Fruit fly (Drosophila melanogaster): ENCODE results near the gene Mst84Dc.
A peak's percentile ranks its signal among the peaks of the same experiment; 100 is the strongest.

DNA sequence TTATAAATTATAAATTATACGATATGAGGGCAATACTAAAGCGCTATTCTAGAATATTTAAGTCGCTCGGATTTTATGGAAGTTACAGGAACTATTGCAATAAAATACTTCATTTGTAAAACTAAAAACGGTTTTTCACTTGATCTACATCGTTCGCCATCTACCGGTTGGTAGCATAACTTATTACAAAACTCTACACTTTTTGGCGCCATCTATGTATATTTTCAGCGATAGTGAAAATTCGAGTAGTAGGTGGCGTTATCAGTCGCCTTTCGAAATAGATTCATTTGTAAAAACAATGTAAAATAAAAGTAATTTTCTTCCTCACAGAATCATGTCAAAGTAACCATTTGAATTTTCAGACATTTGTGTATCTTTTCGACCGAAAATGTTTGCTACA, 18.0 kb downstream of the Mst84Dc start, which contains the start of gene nxf4:
- TF ChIP-seq fru (GFP tag; optimal IDR thresholded peaks at IDR 0.05) = peak; percentile 51
- no peak for TF ChIP-seq pan (optimal IDR thresholded peaks at IDR 0.05)
- TF ChIP-seq lola (GFP tag; optimal IDR thresholded peaks at IDR 0.05) = no peak
- TF ChIP-seq h (GFP tag; optimal IDR thresholded peaks at IDR 0.05) = peak; percentile 15
- no peak for TF ChIP-seq Rel (GFP tag; optimal IDR thresholded peaks at IDR 0.05)
- TF ChIP-seq Rel (tag; optimal IDR thresholded peaks at IDR 0.05) = no peak

Measured in whole organism, wandering third instar larva.